Worm (Caenorhabditis elegans) whole organism, L4/young adult: Measurements from ENCODE around the gene Y17D7C.1.

Source experiments
- W03F9.2 ChIP-seq: fragments of 150-350 bp; optimal IDR thresholded peaks from 2 replicates; lab custom pipeline; 2014; ENCODE audit warnings: missing biosample characterization, missing genetic modification characterization
- dao-5 ChIP-seq: sonication (generic microtip); optimal IDR thresholded peaks from 2 replicates; lab custom pipeline; 2016; ENCODE audit warnings: missing genotype, missing genetic modification characterization, moderate library complexity, missing compliant biosample characterization
- him-1 ChIP-seq: sonication (generic microtip); optimal IDR thresholded peaks from 2 replicates; lab custom pipeline; 2016; ENCODE audit warnings: missing genotype, missing genetic modification reagents, missing genetic modification characterization, missing compliant biosample characterization

Gene Y17D7C.1

ce11 chrV:18706063-18706620 lies at the start of gene Y17D7C.1:
Gene Y17D7C.1, plus strand, starts transcription at chrV:18706570.
- TF ChIP-seq dao-5 (tag; lab: Kevin White, UChicago) (no peak), him-1 (tag; lab: Kevin White, UChicago) (no peak), W03F9.2 (tag; lab: Kevin White, UChicago) (no peak)

ce11 chrV:18657391-18657790 lies 49.0 kb upstream of the Y17D7C.1 start:
- TF ChIP-seq W03F9.2 (tag; lab: Kevin White, UChicago): no peak
- no peak for TF ChIP-seq him-1 (tag; lab: Kevin White, UChicago)
- no peak for TF ChIP-seq dao-5 (tag; lab: Kevin White, UChicago)

ce11 chrV:18658914-18659313 lies 47.5 kb upstream of the Y17D7C.1 start:
- TF ChIP-seq W03F9.2 (tag; lab: Kevin White, UChicago) (no peak), him-1 (tag; lab: Kevin White, UChicago) (no peak), dao-5 (tag; lab: Kevin White, UChicago) (no peak)

- no peak for TF ChIP-seq dao-5 (tag; lab: Kevin White, UChicago)
- no peak for TF ChIP-seq W03F9.2 (tag; lab: Kevin White, UChicago)
- TF ChIP-seq him-1 (tag; lab: Kevin White, UChicago): no peak
These were observed 44.0 kb upstream of the Y17D7C.1 start for ce11 chrV:18662333-18662732.

- no peak for TF ChIP-seq dao-5 (tag; lab: Kevin White, UChicago)
- TF ChIP-seq him-1 (tag; lab: Kevin White, UChicago): no peak
- TF ChIP-seq W03F9.2 (tag; lab: Kevin White, UChicago): no peak
These were observed 42.3 kb upstream of the Y17D7C.1 start, which contains the start of gene Y69H2.3 for ce11 chrV:18664026-18664425. Gene Y69H2.3, minus strand, starts transcription at chrV:18664126.

- TF ChIP-seq dao-5 (tag; lab: Kevin White, UChicago): no peak
- no peak for TF ChIP-seq W03F9.2 (tag; lab: Kevin White, UChicago)
- TF ChIP-seq him-1 (tag; lab: Kevin White, UChicago): no peak
These were observed 39.2 kb upstream of the Y17D7C.1 start for ce11 chrV:18667179-18667578.

- TF ChIP-seq dao-5 (tag; lab: Kevin White, UChicago) (no peak), W03F9.2 (tag; lab: Kevin White, UChicago) (no peak), him-1 (tag; lab: Kevin White, UChicago) (no peak)
These were observed 36.4 kb upstream of the Y17D7C.1 start, which contains the start of gene Y69H2.10 for ce11 chrV:18670017-18670416. Gene Y69H2.10, plus strand, starts transcription at chrV:18670317.

- no peak for TF ChIP-seq him-1 (tag; lab: Kevin White, UChicago)
These were observed 34.6 kb upstream of the Y17D7C.1 start for ce11 chrV:18671811-18672210.

- no peak for TF ChIP-seq him-1 (tag; lab: Kevin White, UChicago)
- no peak for TF ChIP-seq W03F9.2 (tag; lab: Kevin White, UChicago)
- TF ChIP-seq dao-5 (tag; lab: Kevin White, UChicago): no peak
These were observed 32.0 kb upstream of the Y17D7C.1 start for ce11 chrV:18674367-18674766.

- no peak for TF ChIP-seq him-1 (tag; lab: Kevin White, UChicago)
- no peak for TF ChIP-seq W03F9.2 (tag; lab: Kevin White, UChicago)
- TF ChIP-seq dao-5 (tag; lab: Kevin White, UChicago): no peak
These were observed 21.8 kb upstream of the Y17D7C.1 start, which contains the start of gene Y69H2.17 for ce11 chrV:18684455-18684987. Gene Y69H2.17, plus strand, starts transcription at chrV:18684937.

- TF ChIP-seq dao-5 (tag; lab: Kevin White, UChicago): no peak
- no peak for TF ChIP-seq W03F9.2 (tag; lab: Kevin White, UChicago)
- TF ChIP-seq him-1 (tag; lab: Kevin White, UChicago): no peak
These were observed 19.0 kb upstream of the Y17D7C.1 start for ce11 chrV:18687361-18687760.

- TF ChIP-seq him-1 (tag; lab: Kevin White, UChicago): no peak
- no peak for TF ChIP-seq W03F9.2 (tag; lab: Kevin White, UChicago)
- no peak for TF ChIP-seq dao-5 (tag; lab: Kevin White, UChicago)
These were observed 16.7 kb upstream of the Y17D7C.1 start, which contains the start of the genes ubc-19 and Y69H2.7 for ce11 chrV:18689681-18690080. Gene ubc-19, minus strand, starts transcription at chrV:18689762. Gene Y69H2.7, plus strand, starts transcription at chrV:18689989.

ce11 chrV:18695469-18695868 lies 10.9 kb upstream of the Y17D7C.1 start:
- no peak for TF ChIP-seq him-1 (tag; lab: Kevin White, UChicago)
- TF ChIP-seq dao-5 (tag; lab: Kevin White, UChicago): no peak
- no peak for TF ChIP-seq W03F9.2 (tag; lab: Kevin White, UChicago)

- TF ChIP-seq him-1 (tag; lab: Kevin White, UChicago): no peak
- TF ChIP-seq W03F9.2 (tag; lab: Kevin White, UChicago): no peak
- no peak for TF ChIP-seq dao-5 (tag; lab: Kevin White, UChicago)
These were observed 7.0 kb upstream of the Y17D7C.1 start, which contains the start of gene nhr-241 for ce11 chrV:18699326-18699725. Gene nhr-241, plus strand, starts transcription at chrV:18699451.
